Fruit fly (Drosophila melanogaster) whole organism, pupa: ENCODE results near the gene Cep290.
A peak's percentile ranks its signal among the peaks of the same experiment; 100 is the strongest.

Source experiments
- CG10348 ChIP-seq: fragments of 200-800 bp; sonication (Bioruptor generic); IDR thresholded peaks from 2 replicates; pipeline ENCODE4 v1.3.6; 2022; ENCODE audit warnings: missing biosample characterization, missing genetic modification characterization
- CG12605 ChIP-seq: fragments of 200-800 bp; sonication (Bioruptor generic); IDR thresholded peaks from 2 replicates; pipeline ENCODE4 v1.3.6; 2022; ENCODE audit warnings: missing biosample characterization, missing genetic modification characterization
- CG13204 ChIP-seq: fragments of 200-800 bp; sonication (Bioruptor generic); optimal IDR thresholded peaks from 2 replicates; lab custom pipeline; 2018; ENCODE audit warnings: missing biosample characterization, mild to moderate bottlenecking, missing genetic modification characterization, moderate library complexity
- CG14655 ChIP-seq: fragments of 200-800 bp; sonication (Bioruptor generic); optimal IDR thresholded peaks from 3 replicates; lab custom pipeline; 2017; ENCODE audit warnings: mild to moderate bottlenecking, missing biosample characterization, missing genetic modification reagents, missing genetic modification characterization
- CG15710 ChIP-seq: fragments of 200-800 bp; sonication (Bioruptor generic); optimal IDR thresholded peaks from 2 replicates; lab custom pipeline; 2018; ENCODE audit warnings: missing biosample characterization, mild to moderate bottlenecking, missing genetic modification characterization, moderate library complexity
- CG17806 ChIP-seq: fragments of 200-800 bp; sonication (Bioruptor generic); optimal IDR thresholded peaks from 2 replicates; lab custom pipeline; 2018; ENCODE audit warnings: missing biosample characterization, mild to moderate bottlenecking, missing genetic modification characterization, moderate library complexity
- CG32121 ChIP-seq: fragments of 200-800 bp; sonication (Bioruptor generic); IDR thresholded peaks from 2 replicates; pipeline ENCODE4 v1.3.6; 2022; ENCODE audit warnings: missing biosample characterization, missing genetic modification characterization
- CG34367 ChIP-seq: fragments of 200-800 bp; sonication (Bioruptor generic); optimal IDR thresholded peaks from 2 replicates; lab custom pipeline; 2018; ENCODE audit warnings: missing biosample characterization, mild to moderate bottlenecking, missing genetic modification characterization
- CG4496 ChIP-seq: fragments of 200-800 bp; sonication (Bioruptor generic); IDR thresholded peaks from 3 replicates; pipeline ENCODE4 v1.3.6; 2022; ENCODE audit warnings: missing biosample characterization, missing genetic modification characterization
- CG8159 ChIP-seq: fragments of 200-800 bp; sonication (Bioruptor generic); optimal IDR thresholded peaks from 3 replicates; lab custom pipeline; 2018; ENCODE audit warnings: missing biosample characterization, mild to moderate bottlenecking, missing genetic modification characterization, moderate library complexity
- CG8301 ChIP-seq: fragments of 200-800 bp; sonication (Bioruptor generic); optimal IDR thresholded peaks from 2 replicates; lab custom pipeline; 2018; ENCODE audit warnings: missing biosample characterization, mild to moderate bottlenecking, missing genetic modification characterization
- CG9948 ChIP-seq: fragments of 200-800 bp; sonication (Bioruptor generic); optimal IDR thresholded peaks from 2 replicates; lab custom pipeline; 2018; ENCODE audit warnings: missing biosample characterization, mild to moderate bottlenecking, missing genetic modification characterization, moderate library complexity
- D1 ChIP-seq: fragments of 200-800 bp; sonication (Bioruptor generic); optimal IDR thresholded peaks from 2 replicates; lab custom pipeline; 2018; ENCODE audit warnings: missing biosample characterization, mild to moderate bottlenecking, missing genetic modification characterization, moderate library complexity
- EcR ChIP-seq: fragments of 200-800 bp; sonication (Bioruptor generic); optimal IDR thresholded peaks from 3 replicates; lab custom pipeline; 2019; ENCODE audit warnings: missing biosample characterization, missing genetic modification characterization, mild to moderate bottlenecking, moderate library complexity, missing genetic modification reagents
- Ets98B ChIP-seq: fragments of 200-800 bp; sonication (Bioruptor generic); IDR thresholded peaks from 2 replicates; pipeline ENCODE4 v1.3.6; 2022; ENCODE audit warnings: missing biosample characterization, missing genetic modification characterization
- Pif1A ChIP-seq: fragments of 200-800 bp; sonication (Bioruptor generic); optimal IDR thresholded peaks from 3 replicates; lab custom pipeline; 2016; ENCODE audit warnings: missing biosample characterization, missing genetic modification characterization
- Pif1B ChIP-seq: fragments of 200-800 bp; sonication (Bioruptor generic); optimal IDR thresholded peaks from 3 replicates; lab custom pipeline; 2016; ENCODE audit warnings: missing biosample characterization, missing genetic modification characterization
- Snoo ChIP-seq: fragments of 200-800 bp; sonication (Bioruptor generic); optimal IDR thresholded peaks from 3 replicates; lab custom pipeline; 2017; ENCODE audit warnings: missing biosample characterization, mild to moderate bottlenecking, missing genetic modification characterization, inconsistent platforms
- fd96Ca ChIP-seq: fragments of 200-800 bp; sonication (Bioruptor generic); IDR thresholded peaks from 3 replicates; pipeline ENCODE4 v1.3.6; 2022; ENCODE audit warnings: missing biosample characterization, missing genetic modification characterization
- gl ChIP-seq: fragments of 200-800 bp; sonication (Bioruptor generic); optimal IDR thresholded peaks from 2 replicates; lab custom pipeline; 2018; ENCODE audit warnings: missing biosample characterization, mild to moderate bottlenecking, missing genetic modification characterization
- rn ChIP-seq: fragments of 200-800 bp; sonication (Bioruptor generic); IDR thresholded peaks from 2 replicates; pipeline ENCODE4 v1.3.6; 2022; ENCODE audit warnings: missing biosample characterization, missing genetic modification characterization

Cep290 gene

dm6 chr3L:818438-819138 is 25.1 kb upstream of the Cep290 start:
- TF ChIP-seq Snoo (tag; lab: Kevin White, UChicago) = peak; percentile 58
- TF ChIP-seq CG8301 = peak; percentile 14
- no peak for TF ChIP-seq D1 (tag; lab: Kevin White, UChicago)
- no peak for TF ChIP-seq gl (tag; lab: Kevin White, UChicago)
- peak; percentile 61 for TF ChIP-seq CG8159 (tag; lab: Kevin White, UChicago)
- peak; percentile 43 for TF ChIP-seq CG15710
- peak; percentile 41 for TF ChIP-seq Pif1B
- peak; percentile 17 for TF ChIP-seq CG34367
- TF ChIP-seq Ets98B (GFP tag; lab: Robert Waterston, UW) = peak; percentile 25; the same call in 1 of the 2 replicates
- peak; percentile 10 for TF ChIP-seq CG14655
- no peak; the same call in 2 of the 3 replicates for TF ChIP-seq CG4496 (GFP tag; lab: Robert Waterston, UW)
- peak; percentile 39; the same call in 1 of the 3 replicates for TF ChIP-seq fd96Ca
- TF ChIP-seq CG10348 (GFP tag; lab: Robert Waterston, UW) = peak; percentile 31; the same call in 1 of the 2 replicates
- TF ChIP-seq rn = no peak
- peak; percentile 61 for TF ChIP-seq Pif1A (GFP tag; lab: Kevin White, UChicago)
- TF ChIP-seq CG9948 = peak; percentile 20
- peak; percentile 24 for TF ChIP-seq CG17806
- peak; percentile 10 for TF ChIP-seq CG32121
- no peak for TF ChIP-seq EcR (GFP tag; lab: Kevin White, UChicago)
- no peak for TF ChIP-seq CG12605 (GFP tag; lab: Robert Waterston, UW)
- no peak for TF ChIP-seq CG13204 (GFP tag; lab: Kevin White, UChicago)
- TF ChIP-seq, all 21 proteins: peak for 14

- no peak for TF ChIP-seq CG12605 (GFP tag; lab: Robert Waterston, UW)
- TF ChIP-seq D1 (tag; lab: Kevin White, UChicago) = no peak
- no peak for TF ChIP-seq gl (tag; lab: Kevin White, UChicago)
- peak; percentile 55 for TF ChIP-seq Ets98B (GFP tag; lab: Robert Waterston, UW)
- TF ChIP-seq Snoo (tag; lab: Kevin White, UChicago) = peak; percentile 67
- 0 out of 2 replicates have a peak, but pooled peaks have one; percentile 23 for TF ChIP-seq CG32121
- TF ChIP-seq CG13204 (GFP tag; lab: Kevin White, UChicago) = no peak
- TF ChIP-seq CG10348 (GFP tag; lab: Robert Waterston, UW) = no peak
- TF ChIP-seq Pif1B = peak; percentile 56
- peak; percentile 57; the same call in 1 of the 3 replicates for TF ChIP-seq fd96Ca
- no peak for TF ChIP-seq CG9948
- TF ChIP-seq rn = peak; percentile 51; the same call in 1 of the 2 replicates
- TF ChIP-seq CG8301 = peak; percentile 1
- no peak for TF ChIP-seq CG14655
- peak; percentile 3 for TF ChIP-seq CG15710
- no peak for TF ChIP-seq CG34367
- TF ChIP-seq CG8159 (tag; lab: Kevin White, UChicago) = no peak
- peak; percentile 71 for TF ChIP-seq CG4496 (GFP tag; lab: Robert Waterston, UW)
- peak; percentile 16 for TF ChIP-seq CG17806
- peak; percentile 33 for TF ChIP-seq Pif1A (GFP tag; lab: Kevin White, UChicago)
- TF ChIP-seq EcR (GFP tag; lab: Kevin White, UChicago) = no peak
Observed at dm6 chr3L:819297-819886, 24.3 kb upstream of the Cep290 start.

dm6 chr3L:820332-820731 is 23.4 kb upstream of the Cep290 start:
- peak; percentile 12 for TF ChIP-seq EcR (GFP tag; lab: Kevin White, UChicago)
- TF ChIP-seq CG32121 = peak; percentile 86
- peak; percentile 85 for TF ChIP-seq CG15710
- TF ChIP-seq Ets98B (GFP tag; lab: Robert Waterston, UW) = peak; percentile 87
- TF ChIP-seq D1 (tag; lab: Kevin White, UChicago) = peak; percentile 12
- TF ChIP-seq CG17806 = peak; percentile 87
- peak; percentile 80 for TF ChIP-seq CG12605 (GFP tag; lab: Robert Waterston, UW)
- TF ChIP-seq CG14655 = peak; percentile 87
- peak; percentile 84 for TF ChIP-seq Pif1A (GFP tag; lab: Kevin White, UChicago)
- peak; percentile 55 for TF ChIP-seq gl (tag; lab: Kevin White, UChicago)
- peak; percentile 89 for TF ChIP-seq fd96Ca
- peak; percentile 78 for TF ChIP-seq CG8301
- peak; percentile 49; the same call in 1 of the 2 replicates for TF ChIP-seq CG10348 (GFP tag; lab: Robert Waterston, UW)
- TF ChIP-seq CG8159 (tag; lab: Kevin White, UChicago) = peak; percentile 84
- TF ChIP-seq CG34367 = peak; percentile 74
- TF ChIP-seq Snoo (tag; lab: Kevin White, UChicago) = peak; percentile 91
- TF ChIP-seq Pif1B = peak; percentile 92
- TF ChIP-seq rn = peak; percentile 48; the same call in 1 of the 2 replicates
- TF ChIP-seq CG13204 (GFP tag; lab: Kevin White, UChicago) = peak; percentile 79
- TF ChIP-seq CG9948 = peak; percentile 83
- peak; percentile 95 for TF ChIP-seq CG4496 (GFP tag; lab: Robert Waterston, UW)

dm6 chr3L:820975-821598 is 22.6 kb upstream of the Cep290 start:
- TF ChIP-seq fd96Ca (peak; percentile 37; the same call in 1 of the 3 replicates), CG4496 (GFP tag; lab: Robert Waterston, UW) (peak; percentile 19; the same call in 1 of the 3 replicates), Snoo (tag; lab: Kevin White, UChicago) (no peak), CG10348 (GFP tag; lab: Robert Waterston, UW) (no peak), Pif1A (GFP tag; lab: Kevin White, UChicago) (no peak), CG9948 (peak; percentile 1), CG34367 (no peak), rn (0 out of 2 replicates have a peak, but pooled peaks have one; percentile 18), CG8301 (no peak), D1 (tag; lab: Kevin White, UChicago) (no peak), CG32121 (no peak), CG8159 (tag; lab: Kevin White, UChicago) (no peak), CG15710 (no peak), Ets98B (GFP tag; lab: Robert Waterston, UW) (peak; percentile 38)
